Worm (Caenorhabditis elegans) whole organism, L4 larva: ENCODE results near the gene F10C2.3.

Experiments
- D1046.2 ChIP-seq: fragments of 200-800 bp; sonication (Bioruptor generic); IDR thresholded peaks from 2 replicates; pipeline ENCODE4 v1.3.6; 2022; ENCODE audit warnings: missing genetic modification characterization, missing compliant biosample characterization
- F10B5.3 ChIP-seq: sonication (generic microtip); optimal IDR thresholded peaks from 2 replicates; lab custom pipeline; 2016; ENCODE audit warnings: mild to moderate bottlenecking, missing genetic modification characterization, missing compliant biosample characterization
- F37D6.2 ChIP-seq: sonication (generic microtip); optimal IDR thresholded peaks from 2 replicates; lab custom pipeline; 2016; ENCODE audit warnings: mild to moderate bottlenecking, missing genetic modification characterization, missing compliant biosample characterization
- F49E8.2 ChIP-seq: sonication (generic microtip); optimal IDR thresholded peaks from 2 replicates; lab custom pipeline; 2016; ENCODE audit warnings: missing compliant biosample characterization, mild to moderate bottlenecking, missing genetic modification characterization, borderline replicate concordance
- T20F7.1 ChIP-seq: fragments of 200-800 bp; sonication (Bioruptor generic); optimal IDR thresholded peaks from 2 replicates; lab custom pipeline; 2018; ENCODE audit warnings: mild to moderate bottlenecking, missing genetic modification characterization, missing compliant biosample characterization
- Y48G9A.11 ChIP-seq: fragments of 200-800 bp; sonication (Bioruptor generic); IDR thresholded peaks from 2 replicates; pipeline ENCODE4 v1.3.6; 2022; ENCODE audit warnings: missing genetic modification reagents, missing genetic modification characterization, missing compliant biosample characterization
- Y75B8A.6 ChIP-seq: fragments of 200-800 bp; sonication (Bioruptor generic); IDR thresholded peaks from 2 replicates; pipeline ENCODE4 v1.3.6; 2022; ENCODE audit warnings: missing genetic modification reagents, missing genetic modification characterization, missing compliant biosample characterization
- ZK337.2 ChIP-seq: fragments of 200-800 bp; sonication (Bioruptor generic); IDR thresholded peaks from 2 replicates; pipeline ENCODE4 v1.3.6; 2022; ENCODE audit warnings: missing genetic modification reagents, missing genetic modification characterization, missing compliant biosample characterization
- aha-1 ChIP-seq: fragments of 150-350 bp; peaks from one replicate; lab custom pipeline; 2014; ENCODE audit warnings: missing biosample characterization, missing genetic modification characterization
- aly-2 ChIP-seq: sonication (generic microtip); optimal IDR thresholded peaks from 2 replicates; lab custom pipeline; 2018; ENCODE audit warnings: missing biosample characterization, missing genetic modification characterization
- ama-1 ChIP-seq: fragments of 150-350 bp; optimal IDR thresholded peaks from 2 replicates; lab custom pipeline; 2014; ENCODE audit warnings: inconsistent platforms, mixed read lengths
- arid-1 ChIP-seq: fragments of 200-800 bp; sonication (Bioruptor generic); conservative IDR thresholded peaks from 2 replicates; pipeline ENCODE4 v1.3.6; 2022; ENCODE audit warnings: missing genetic modification reagents, missing genetic modification characterization, missing compliant biosample characterization
- ceh-32 ChIP-seq: sonication (generic microtip); optimal IDR thresholded peaks from 2 replicates; lab custom pipeline; 2016; ENCODE audit warnings: mild to moderate bottlenecking, missing genetic modification characterization, missing compliant biosample characterization; ENCODE audit not compliant: poor library complexity
- ceh-44 ChIP-seq: fragments of 200-800 bp; sonication (Bioruptor generic); IDR thresholded peaks from 2 replicates; pipeline ENCODE4 v1.3.6; 2022; ENCODE audit warnings: missing genetic modification reagents, missing genetic modification characterization, missing compliant biosample characterization
- ceh-62 ChIP-seq: sonication (generic microtip); optimal IDR thresholded peaks from 2 replicates; lab custom pipeline; 2017; ENCODE audit warnings: missing biosample characterization, missing genetic modification characterization
- ceh-82 ChIP-seq: sonication (generic microtip); optimal IDR thresholded peaks from 2 replicates; lab custom pipeline; 2017; ENCODE audit warnings: missing biosample characterization, missing genetic modification characterization
- ctbp-1 ChIP-seq: fragments of 200-800 bp; sonication (Bioruptor generic); IDR thresholded peaks from 2 replicates; pipeline ENCODE4 v1.3.6; 2022; ENCODE audit warnings: missing genetic modification reagents, missing genetic modification characterization, missing compliant biosample characterization
- daf-12 ChIP-seq: fragments of 150-350 bp; optimal IDR thresholded peaks from 2 replicates; lab custom pipeline; 2014; ENCODE audit warnings: missing biosample characterization, missing genetic modification reagents, missing genetic modification characterization
- daf-19 ChIP-seq: fragments of 200-800 bp; sonication (Bioruptor generic); conservative IDR thresholded peaks from 2 replicates; pipeline ENCODE4 v1.3.6; 2022; ENCODE audit warnings: missing genetic modification characterization, missing compliant biosample characterization
- dmd-6 ChIP-seq: fragments of 200-800 bp; sonication (Bioruptor generic); IDR thresholded peaks from 2 replicates; pipeline ENCODE4 v1.3.6; 2022; ENCODE audit warnings: missing genetic modification reagents, missing genetic modification characterization, missing compliant biosample characterization
- dmd-9 ChIP-seq: fragments of 200-800 bp; sonication (Bioruptor generic); IDR thresholded peaks from 2 replicates; pipeline ENCODE4 v1.3.6; 2022; ENCODE audit warnings: missing genetic modification reagents, missing genetic modification characterization, missing compliant biosample characterization
- dve-1 ChIP-seq: sonication (generic microtip); optimal IDR thresholded peaks from 2 replicates; lab custom pipeline; 2017; ENCODE audit warnings: antibody characterized with exemption, mild to moderate bottlenecking, missing genetic modification characterization, missing compliant biosample characterization; ENCODE audit not compliant: insufficient read depth
- egl-27 ChIP-seq: sonication (generic microtip); optimal IDR thresholded peaks from 3 replicates; lab custom pipeline; 2017; ENCODE audit warnings: missing biosample characterization, missing genetic modification reagents, missing genetic modification characterization
- egl-43 ChIP-seq: fragments of 200-800 bp; sonication (Bioruptor generic); IDR thresholded peaks from 2 replicates; pipeline ENCODE4 v1.3.6; 2022; ENCODE audit warnings: missing genetic modification reagents, missing genetic modification characterization, missing compliant biosample characterization
- hif-1 ChIP-seq, 2 experiments: sonication (generic microtip); optimal IDR thresholded peaks; 2 replicates each; lab custom pipeline; 2016 to 2017; ENCODE audit warnings: missing compliant biosample characterization in 2 of 2, missing genetic modification characterization in 2 of 2, missing genetic modification reagents in 2 of 2, missing genotype in 2 of 2, mild to moderate bottlenecking in 1 of 2
- hmg-1.1 ChIP-seq: fragments of 200-800 bp; sonication (Bioruptor generic); IDR thresholded peaks from 2 replicates; pipeline ENCODE4 v1.3.6; 2022; ENCODE audit warnings: missing genetic modification reagents, missing genetic modification characterization, missing compliant biosample characterization
- jun-1 ChIP-seq: fragments of 150-350 bp; optimal IDR thresholded peaks from 2 replicates; lab custom pipeline; 2014; ENCODE audit warnings: missing biosample characterization, missing genetic modification reagents, missing genetic modification characterization
- lin-1 ChIP-seq: fragments of 200-800 bp; sonication (Bioruptor generic); IDR thresholded peaks from 2 replicates; pipeline ENCODE4 v1.3.6; 2022; ENCODE audit warnings: missing genetic modification reagents, missing genetic modification characterization, missing compliant biosample characterization
- lin-29 ChIP-seq: fragments of 200-800 bp; sonication (Bioruptor generic); IDR thresholded peaks from 2 replicates; pipeline ENCODE4 v1.3.6; 2022; ENCODE audit warnings: missing genetic modification reagents, missing genetic modification characterization, missing compliant biosample characterization
- lin-38 ChIP-seq: fragments of 200-800 bp; sonication (Bioruptor generic); IDR thresholded peaks from 2 replicates; pipeline ENCODE4 v1.3.6; 2022; ENCODE audit warnings: missing genetic modification reagents, missing genetic modification characterization, missing compliant biosample characterization
- lin-39 ChIP-seq: fragments of 150-350 bp; optimal IDR thresholded peaks from 2 replicates; lab custom pipeline; 2014; ENCODE audit warnings: missing biosample characterization, missing genetic modification reagents, missing genetic modification characterization
- lsy-2 ChIP-seq, 2 experiments: fragments of 150-350 bp in 1 of 2; sonication (generic microtip) in 1 of 2; optimal IDR thresholded peaks; 2 replicates each; lab custom pipeline; 2014 to 2017; ENCODE audit warnings: missing biosample characterization in 2 of 2, missing genetic modification characterization in 2 of 2
- madf-5 ChIP-seq, 2 experiments: fragments of 200-800 bp; sonication (Bioruptor generic); IDR thresholded peaks; 2 replicates each; pipeline ENCODE4 v1.3.6; 2022; ENCODE audit warnings: missing compliant biosample characterization in 2 of 2, missing genetic modification characterization in 2 of 2
- mdt-29 ChIP-seq: fragments of 200-800 bp; sonication (Bioruptor generic); IDR thresholded peaks from 2 replicates; pipeline ENCODE4 v1.3.6; 2022; ENCODE audit warnings: missing genetic modification reagents, missing genetic modification characterization, missing compliant biosample characterization
- mep-1 ChIP-seq: fragments of 150-350 bp; sonication (generic microtip); optimal IDR thresholded peaks from 3 replicates; lab custom pipeline; 2014; ENCODE audit warnings: missing biosample characterization, missing genetic modification characterization
- mxl-2 ChIP-seq: fragments of 200-800 bp; sonication (Bioruptor generic); conservative IDR thresholded peaks from 2 replicates; pipeline ENCODE4 v1.3.6; 2022; ENCODE audit warnings: missing genetic modification reagents, missing genetic modification characterization, missing compliant biosample characterization
- nhr-102 ChIP-seq: sonication (generic microtip); optimal IDR thresholded peaks from 2 replicates; lab custom pipeline; 2016; ENCODE audit warnings: mild to moderate bottlenecking, missing genetic modification characterization, moderate library complexity, missing compliant biosample characterization
- nhr-111 ChIP-seq: fragments of 200-800 bp; sonication (Bioruptor generic); optimal IDR thresholded peaks from 2 replicates; lab custom pipeline; 2018; ENCODE audit warnings: mild to moderate bottlenecking, missing genetic modification characterization, missing compliant biosample characterization
- nhr-237 ChIP-seq: sonication (generic microtip); optimal IDR thresholded peaks from 2 replicates; lab custom pipeline; 2017; ENCODE audit warnings: missing biosample characterization, missing genetic modification characterization
- nhr-76 ChIP-seq: fragments of 150-350 bp; optimal IDR thresholded peaks from 2 replicates; lab custom pipeline; 2014; ENCODE audit warnings: missing biosample characterization, missing genetic modification characterization
- pha-4 ChIP-seq, 2 experiments: fragments of 150-350 bp in 1 of 2; fragments of 200-800 bp in 1 of 2; sonication (Bioruptor generic) in 1 of 2; IDR thresholded peaks in 1 of 2; optimal IDR thresholded peaks in 1 of 2; 2 replicates each; pipeline versions ENCODE4 v1.3.6 to Lab custom; 2014 to 2022; ENCODE audit warnings: missing genetic modification characterization in 2 of 2, missing genetic modification reagents in 2 of 2, missing biosample characterization in 1 of 2, missing compliant biosample characterization in 1 of 2
- rbr-2 ChIP-seq: sonication (generic microtip); optimal IDR thresholded peaks from 2 replicates; lab custom pipeline; 2016; ENCODE audit warnings: missing genotype, missing genetic modification characterization, missing compliant biosample characterization
- saeg-2 ChIP-seq: fragments of 200-800 bp; sonication (Bioruptor generic); IDR thresholded peaks from 2 replicates; pipeline ENCODE4 v1.3.6; 2022; ENCODE audit warnings: missing genetic modification reagents, missing genetic modification characterization, missing compliant biosample characterization
- snpc-4 ChIP-seq: fragments of 150-350 bp; optimal IDR thresholded peaks from 2 replicates; lab custom pipeline; 2014; ENCODE audit warnings: missing biosample characterization, missing genetic modification characterization
- tra-1 ChIP-seq: fragments of 200-800 bp; sonication (Bioruptor generic); IDR thresholded peaks from 2 replicates; pipeline ENCODE4 v1.3.6; 2022; ENCODE audit warnings: missing genetic modification reagents, missing genetic modification characterization, missing compliant biosample characterization
- unc-39 ChIP-seq: sonication (generic microtip); optimal IDR thresholded peaks from 2 replicates; lab custom pipeline; 2017; ENCODE audit warnings: missing biosample characterization, missing genetic modification characterization
- zfp-3 ChIP-seq: fragments of 200-800 bp; sonication (Bioruptor generic); conservative IDR thresholded peaks from 2 replicates; pipeline ENCODE4 v1.3.6; 2022; ENCODE audit warnings: missing genetic modification reagents, missing genetic modification characterization, missing compliant biosample characterization
- zip-2 ChIP-seq: fragments of 150-350 bp; optimal IDR thresholded peaks from 2 replicates; lab custom pipeline; 2014; ENCODE audit warnings: missing biosample characterization, missing genetic modification characterization
- ztf-11 ChIP-seq: fragments of 150-350 bp; optimal IDR thresholded peaks from 2 replicates; lab custom pipeline; 2014; ENCODE audit warnings: missing biosample characterization, missing genetic modification characterization

F10C2.3 gene

ce11 chrV:12001747-12002456, 18.2 kb upstream of the F10C2.3 start, which contains the start of gene gcy-33 (continued):
- TF ChIP-seq ztf-11 (tag; lab: Kevin White, UChicago) = no peak
- peak; percentile 84 for TF ChIP-seq daf-19 (GFP tag; lab: Robert Waterston, UW)
- TF ChIP-seq daf-12 = no peak
- peak; percentile 98 for TF ChIP-seq hmg-1.1
- peak; percentile 11 to 64 for TF ChIP-seq hif-1 (tag; optimal IDR thresholded peaks at IDR 0.05; lab: Kevin White, UChicago)
- peak; percentile 20; the same call in 1 of the 2 replicates for TF ChIP-seq lin-29 (GFP tag; lab: Robert Waterston, UW)
- no peak for TF ChIP-seq unc-39 (tag; lab: Kevin White, UChicago)
- no peak for TF ChIP-seq ZK337.2 (GFP tag; lab: Robert Waterston, UW)
- TF ChIP-seq Y75B8A.6 (GFP tag; lab: Robert Waterston, UW) = peak; percentile 42; the same call in 1 of the 2 replicates
- peak; percentile 92 for TF ChIP-seq nhr-102 (tag; lab: Kevin White, UChicago)
- TF ChIP-seq nhr-76 (tag; lab: Kevin White, UChicago) = no peak
- peak; percentile 32 for TF ChIP-seq F37D6.2 (tag; lab: Kevin White, UChicago)
- TF ChIP-seq arid-1 (GFP tag; lab: Robert Waterston, UW) = peak; percentile 87
- TF ChIP-seq F10B5.3 (tag; lab: Kevin White, UChicago) = peak; percentile 37
- TF ChIP-seq lsy-2 (tag; optimal IDR thresholded peaks at IDR 0.05; lab: Kevin White, UChicago) = peak in 1 of 2 experiments; percentile 74
- TF ChIP-seq saeg-2 (GFP tag; lab: Robert Waterston, UW) = peak; percentile 72; the same call in 1 of the 2 replicates
- TF ChIP-seq snpc-4 (tag; lab: Kevin White, UChicago) = no peak
- TF ChIP-seq tra-1 (GFP tag; lab: Robert Waterston, UW) = peak; percentile 77
- no peak for TF ChIP-seq lin-39
- TF ChIP-seq madf-5 (GFP tag; IDR thresholded peaks at IDR 0.05; lab: Robert Waterston, UW) = peak; percentile 60 to 79; a peak in 2 of 4 replicates
- TF ChIP-seq egl-27 (tag; lab: Kevin White, UChicago) = peak; percentile 24
- TF ChIP-seq nhr-237 (tag; lab: Kevin White, UChicago) = no peak
- peak; percentile 82 for TF ChIP-seq Y48G9A.11
- peak; percentile 87 for TF ChIP-seq mep-1 (tag; lab: Kevin White, UChicago)
- TF ChIP-seq mdt-29 = peak; percentile 89
- TF ChIP-seq ceh-32 = peak; percentile 38
- peak; percentile 86 for TF ChIP-seq ceh-44 (GFP tag; lab: Robert Waterston, UW)
- TF ChIP-seq T20F7.1 (GFP tag; lab: Kevin White, UChicago) = peak; percentile 77
- TF ChIP-seq F49E8.2 (tag; lab: Kevin White, UChicago) = peak; percentile 56
- TF ChIP-seq jun-1 = peak; percentile 12
- peak; percentile 64; the same call in 1 of the 2 replicates for TF ChIP-seq mxl-2 (GFP tag; lab: Robert Waterston, UW)
- peak; percentile 84; the same call in 1 of the 2 replicates for TF ChIP-seq D1046.2
- peak; percentile 71 for TF ChIP-seq dmd-9
- TF ChIP-seq dmd-6 = peak; percentile 89
- TF ChIP-seq rbr-2 (tag; lab: Kevin White, UChicago) = peak; percentile 86
- peak; percentile 96 for TF ChIP-seq lin-1
- TF ChIP-seq ceh-62 = no peak
- peak; percentile 91 for TF ChIP-seq pha-4 (GFP tag; IDR thresholded peaks at IDR 0.05; lab: Robert Waterston, UW)
- no peak for TF ChIP-seq pha-4 (tag; optimal IDR thresholded peaks at IDR 0.05; lab: Kevin White, UChicago)
- TF ChIP-seq zip-2 (tag; lab: Kevin White, UChicago) = peak; percentile 75
- TF ChIP-seq nhr-111 (GFP tag; lab: Kevin White, UChicago) = peak; percentile 93
- TF ChIP-seq ceh-82 (tag; lab: Kevin White, UChicago) = no peak
- peak; percentile 83 for TF ChIP-seq ctbp-1
- no peak for TF ChIP-seq ama-1 (lab: Kevin White, UChicago)
- peak; percentile 94 for TF ChIP-seq dve-1 (tag; lab: Kevin White, UChicago)
- TF ChIP-seq aly-2 (tag; lab: Kevin White, UChicago) = no peak
- peak; percentile 83 for TF ChIP-seq lin-38 (GFP tag; lab: Robert Waterston, UW)
- peak; percentile 85 for TF ChIP-seq zfp-3
- TF ChIP-seq egl-43 (GFP tag; lab: Robert Waterston, UW) = peak; percentile 97
- peak; percentile 98 for TF ChIP-seq aha-1
